Worm (Caenorhabditis elegans) whole organism, L4/young adult: ENCODE data around the gene M02H5.8.

Experiments
- W03F9.2 ChIP-seq: fragments of 150-350 bp; optimal IDR thresholded peaks from 2 replicates; lab custom pipeline; 2014; ENCODE audit warnings: missing biosample characterization, missing genetic modification characterization
- dao-5 ChIP-seq: sonication (generic microtip); optimal IDR thresholded peaks from 2 replicates; lab custom pipeline; 2016; ENCODE audit warnings: missing genotype, missing genetic modification characterization, moderate library complexity, missing compliant biosample characterization
- him-1 ChIP-seq: sonication (generic microtip); optimal IDR thresholded peaks from 2 replicates; lab custom pipeline; 2016; ENCODE audit warnings: missing genotype, missing genetic modification reagents, missing genetic modification characterization, missing compliant biosample characterization

Gene M02H5.8

ce11 chrV:468460-468859 is 18.7 kb downstream of the M02H5.8 start, which contains the start of gene srbc-57:
srbc-57 (minus strand) TSS chrV:468560.
- TF ChIP-seq him-1 (tag; lab: Kevin White, UChicago) (no peak), W03F9.2 (tag; lab: Kevin White, UChicago) (no peak), dao-5 (tag; lab: Kevin White, UChicago) (no peak)

- TF ChIP-seq dao-5 (tag; lab: Kevin White, UChicago) (no peak), W03F9.2 (tag; lab: Kevin White, UChicago) (no peak), him-1 (tag; lab: Kevin White, UChicago) (no peak)
Measured at ce11 chrV:472589-472988, 22.8 kb downstream of the M02H5.8 start, which contains the start of gene srt-31. srt-31 (plus strand) TSS chrV:472889.

ce11 chrV:474516-474915 is 24.7 kb downstream of the M02H5.8 start, which contains the start of gene nhr-99:
nhr-99 (plus strand) TSS chrV:474778.
- no peak for TF ChIP-seq W03F9.2 (tag; lab: Kevin White, UChicago)
- no peak for TF ChIP-seq dao-5 (tag; lab: Kevin White, UChicago)
- TF ChIP-seq him-1 (tag; lab: Kevin White, UChicago), result no peak

- TF ChIP-seq him-1 (tag; lab: Kevin White, UChicago) (no peak), dao-5 (tag; lab: Kevin White, UChicago) (no peak), W03F9.2 (tag; lab: Kevin White, UChicago) (no peak)
Measured at ce11 chrV:477664-478212, 28.0 kb downstream of the M02H5.8 start, which contains the start of gene nhr-55. nhr-55 (plus strand) TSS chrV:478162.

- TF ChIP-seq W03F9.2 (tag; lab: Kevin White, UChicago), result no peak
- no peak for TF ChIP-seq him-1 (tag; lab: Kevin White, UChicago)
- no peak for TF ChIP-seq dao-5 (tag; lab: Kevin White, UChicago)
Measured at ce11 chrV:479046-479445, 29.3 kb downstream of the M02H5.8 start.

- no peak for TF ChIP-seq dao-5 (tag; lab: Kevin White, UChicago)
- TF ChIP-seq W03F9.2 (tag; lab: Kevin White, UChicago), result no peak
- no peak for TF ChIP-seq him-1 (tag; lab: Kevin White, UChicago)
Measured at ce11 chrV:482860-483259, 33.1 kb downstream of the M02H5.8 start.

ce11 chrV:483289-483795 is 33.6 kb downstream of the M02H5.8 start, which contains the start of gene nhr-130:
nhr-130 (minus strand) TSS chrV:483339.
- TF ChIP-seq dao-5 (tag; lab: Kevin White, UChicago), result no peak
- TF ChIP-seq W03F9.2 (tag; lab: Kevin White, UChicago), result no peak
- no peak for TF ChIP-seq him-1 (tag; lab: Kevin White, UChicago)

- TF ChIP-seq him-1 (tag; lab: Kevin White, UChicago) (no peak), dao-5 (tag; lab: Kevin White, UChicago) (no peak), W03F9.2 (tag; lab: Kevin White, UChicago) (no peak)
Measured at ce11 chrV:484285-484890, 34.6 kb downstream of the M02H5.8 start, which contains the start of gene nhr-212. nhr-212 (plus strand) TSS chrV:484857.

- TF ChIP-seq him-1 (tag; lab: Kevin White, UChicago), result no peak
- TF ChIP-seq dao-5 (tag; lab: Kevin White, UChicago), result no peak
- no peak for TF ChIP-seq W03F9.2 (tag; lab: Kevin White, UChicago)
Measured at ce11 chrV:486684-487083, 36.9 kb downstream of the M02H5.8 start, which contains the start of gene nhr-211. nhr-211 (plus strand) TSS chrV:486984.

- TF ChIP-seq dao-5 (tag; lab: Kevin White, UChicago) (no peak), him-1 (tag; lab: Kevin White, UChicago) (no peak), W03F9.2 (tag; lab: Kevin White, UChicago) (no peak)
Measured at ce11 chrV:487980-488379, 38.2 kb downstream of the M02H5.8 start.

- TF ChIP-seq dao-5 (tag; lab: Kevin White, UChicago) (no peak), him-1 (tag; lab: Kevin White, UChicago) (no peak), W03F9.2 (tag; lab: Kevin White, UChicago) (no peak)
Measured at ce11 chrV:489320-489719, 39.5 kb downstream of the M02H5.8 start, which contains the start of gene nhr-106. nhr-106 (plus strand) TSS chrV:489620.

- TF ChIP-seq dao-5 (tag; lab: Kevin White, UChicago), result no peak
- no peak for TF ChIP-seq W03F9.2 (tag; lab: Kevin White, UChicago)
- no peak for TF ChIP-seq him-1 (tag; lab: Kevin White, UChicago)
Measured at ce11 chrV:491432-491831, 41.7 kb downstream of the M02H5.8 start, which contains the start of gene str-196. str-196 (plus strand) TSS chrV:491732.

- no peak for TF ChIP-seq dao-5 (tag; lab: Kevin White, UChicago)
- TF ChIP-seq W03F9.2 (tag; lab: Kevin White, UChicago), result no peak
- no peak for TF ChIP-seq him-1 (tag; lab: Kevin White, UChicago)
Measured at ce11 chrV:494284-494683, 44.5 kb downstream of the M02H5.8 start, which contains the start of gene nhr-131. nhr-131 (plus strand) TSS chrV:494370.
